Fruit fly (Drosophila melanogaster) whole organism, prepupa: ENCODE measurements around the gene CG7430.

Source experiments
- CG32006 ChIP-seq: fragments of 200-800 bp; sonication (Bioruptor generic); optimal IDR thresholded peaks from 3 replicates; lab custom pipeline; 2017; ENCODE audit warnings: missing biosample characterization, mild to moderate bottlenecking, missing genetic modification characterization
- CG3919 ChIP-seq: fragments of 200-800 bp; sonication (Bioruptor generic); optimal IDR thresholded peaks from 3 replicates; lab custom pipeline; 2016; ENCODE audit warnings: missing biosample characterization, missing genetic modification characterization
- CG4318 ChIP-seq: fragments of 200-800 bp; sonication (Bioruptor generic); optimal IDR thresholded peaks from 3 replicates; lab custom pipeline; 2017; ENCODE audit warnings: missing biosample characterization, mild to moderate bottlenecking, missing genetic modification characterization
- CG6792 ChIP-seq: fragments of 200-800 bp; sonication (Bioruptor generic); optimal IDR thresholded peaks from 3 replicates; lab custom pipeline; 2016; ENCODE audit warnings: missing biosample characterization, missing genetic modification characterization
- CG6854 ChIP-seq: fragments of 200-800 bp; sonication (Bioruptor generic); optimal IDR thresholded peaks from 2 replicates; lab custom pipeline; 2017; ENCODE audit warnings: missing biosample characterization, mild to moderate bottlenecking, missing genetic modification characterization
- CG7368 ChIP-seq: fragments of 200-800 bp; sonication (Bioruptor generic); optimal IDR thresholded peaks from 3 replicates; lab custom pipeline; 2016; ENCODE audit warnings: missing biosample characterization, missing genetic modification characterization
- Eip78C ChIP-seq: fragments of 200-800 bp; sonication (Bioruptor generic); peaks from one replicate; lab custom pipeline; 2016; ENCODE audit warnings: missing biosample characterization, missing genetic modification characterization
- Eip93F ChIP-seq: fragments of 200-800 bp; sonication (Bioruptor generic); optimal IDR thresholded peaks from 2 replicates; lab custom pipeline; 2016; ENCODE audit warnings: missing biosample characterization, mild to moderate bottlenecking, missing genetic modification characterization
- Hr39 ChIP-seq: fragments of 200-800 bp; sonication (Bioruptor generic); optimal IDR thresholded peaks from 2 replicates; lab custom pipeline; 2016; ENCODE audit warnings: missing biosample characterization, missing genetic modification characterization
- Sox102F ChIP-seq: fragments of 200-800 bp; sonication (Bioruptor generic); optimal IDR thresholded peaks from 2 replicates; lab custom pipeline; 2016; ENCODE audit warnings: missing biosample characterization, mild to moderate bottlenecking, missing genetic modification characterization
- spab ChIP-seq: fragments of 200-800 bp; sonication (Bioruptor generic); optimal IDR thresholded peaks from 2 replicates; lab custom pipeline; 2017; ENCODE audit warnings: missing biosample characterization, mild to moderate bottlenecking, missing genetic modification characterization, missing genetic modification reagents

- TF ChIP-seq CG4318 (GFP tag; lab: Kevin White, UChicago) (no peak), Eip78C (peak; percentile 56), CG7368 (no peak), Hr39 (GFP tag; lab: Kevin White, UChicago) (no peak), CG6792 (GFP tag; lab: Kevin White, UChicago) (no peak), spab (GFP tag; lab: Kevin White, UChicago) (no peak), CG3919 (GFP tag; lab: Kevin White, UChicago) (no peak), CG32006 (GFP tag; lab: Kevin White, UChicago) (no peak), CG6854 (GFP tag; lab: Kevin White, UChicago) (peak; percentile 79), Eip93F (no peak), Sox102F (no peak)
Measured at dm6 chr3L:17846169-17846981, at the start of gene CG7430, which contains the start of gene MED19.
